Fruit fly (Drosophila melanogaster): Measurements from ENCODE around the gene Ts.

Ts gene

dm6 chr2L:2969438-2969837 lies at the start of gene Ts:
TSS of gene Ts (minus strand) at chr2L:2969638.
- TF ChIP-seq pan (optimal IDR thresholded peaks at IDR 0.05) (no peak), psq (optimal IDR thresholded peaks at IDR 0.05) (no peak), EcR (GFP tag; optimal IDR thresholded peaks at IDR 0.05) (no peak), Dll (optimal IDR thresholded peaks at IDR 0.05) (no peak), CG8478 (optimal IDR thresholded peaks at IDR 0.05) (no peak), usp (GFP tag; optimal IDR thresholded peaks at IDR 0.05) (no peak)

- TF ChIP-seq pan (optimal IDR thresholded peaks at IDR 0.05) (no peak), usp (GFP tag; optimal IDR thresholded peaks at IDR 0.05) (no peak), Dll (optimal IDR thresholded peaks at IDR 0.05) (no peak), EcR (GFP tag; optimal IDR thresholded peaks at IDR 0.05) (no peak), CG8478 (optimal IDR thresholded peaks at IDR 0.05) (no peak), psq (optimal IDR thresholded peaks at IDR 0.05) (no peak)
These were observed 48.8 kb upstream of the Ts start, which contains the start of the genes CG17224 and CG17264 for dm6 chr2L:3018212-3018611. TSS of gene CG17224 (minus strand) at chr2L:3018308. TSS of gene CG17264 (plus strand) at chr2L:3018508.

- TF ChIP-seq CG8478 (optimal IDR thresholded peaks at IDR 0.05) (no peak), usp (GFP tag; optimal IDR thresholded peaks at IDR 0.05) (no peak), Dll (optimal IDR thresholded peaks at IDR 0.05) (no peak), pan (optimal IDR thresholded peaks at IDR 0.05) (no peak), EcR (GFP tag; optimal IDR thresholded peaks at IDR 0.05) (no peak), psq (optimal IDR thresholded peaks at IDR 0.05) (no peak)
These were observed 43.3 kb upstream of the Ts start for dm6 chr2L:3012780-3013179.

dm6 chr2L:3011484-3011883 lies 42.0 kb upstream of the Ts start:
- no peak for TF ChIP-seq psq (optimal IDR thresholded peaks at IDR 0.05)
- no peak for TF ChIP-seq pan (optimal IDR thresholded peaks at IDR 0.05)
- TF ChIP-seq usp (GFP tag; optimal IDR thresholded peaks at IDR 0.05): no peak
- TF ChIP-seq EcR (GFP tag; optimal IDR thresholded peaks at IDR 0.05): no peak
- TF ChIP-seq Dll (optimal IDR thresholded peaks at IDR 0.05): no peak
- TF ChIP-seq CG8478 (optimal IDR thresholded peaks at IDR 0.05): no peak

dm6 chr2L:3009438-3009837 lies 40.0 kb upstream of the Ts start:
- TF ChIP-seq pan (optimal IDR thresholded peaks at IDR 0.05): no peak
- TF ChIP-seq CG8478 (optimal IDR thresholded peaks at IDR 0.05): no peak
- TF ChIP-seq Dll (optimal IDR thresholded peaks at IDR 0.05): no peak
- TF ChIP-seq EcR (GFP tag; optimal IDR thresholded peaks at IDR 0.05): no peak
- TF ChIP-seq psq (optimal IDR thresholded peaks at IDR 0.05): no peak
- no peak for TF ChIP-seq usp (GFP tag; optimal IDR thresholded peaks at IDR 0.05)

dm6 chr2L:3006925-3007426 lies 37.5 kb upstream of the Ts start:
- TF ChIP-seq usp (GFP tag; optimal IDR thresholded peaks at IDR 0.05) (no peak), CG8478 (optimal IDR thresholded peaks at IDR 0.05) (no peak), psq (optimal IDR thresholded peaks at IDR 0.05) (no peak), pan (optimal IDR thresholded peaks at IDR 0.05) (no peak), Dll (optimal IDR thresholded peaks at IDR 0.05) (no peak), EcR (GFP tag; optimal IDR thresholded peaks at IDR 0.05) (no peak)

- TF ChIP-seq usp (GFP tag; optimal IDR thresholded peaks at IDR 0.05) (no peak), psq (optimal IDR thresholded peaks at IDR 0.05) (no peak), CG8478 (optimal IDR thresholded peaks at IDR 0.05) (no peak), Dll (optimal IDR thresholded peaks at IDR 0.05) (no peak), EcR (GFP tag; optimal IDR thresholded peaks at IDR 0.05) (no peak), pan (optimal IDR thresholded peaks at IDR 0.05) (no peak)
These were observed 36.8 kb upstream of the Ts start for dm6 chr2L:3006194-3006593.

dm6 chr2L:3005483-3005882 lies 36.0 kb upstream of the Ts start:
- TF ChIP-seq Dll (optimal IDR thresholded peaks at IDR 0.05) (no peak), usp (GFP tag; optimal IDR thresholded peaks at IDR 0.05) (no peak), CG8478 (optimal IDR thresholded peaks at IDR 0.05) (no peak), pan (optimal IDR thresholded peaks at IDR 0.05) (no peak), psq (optimal IDR thresholded peaks at IDR 0.05) (no peak), EcR (GFP tag; optimal IDR thresholded peaks at IDR 0.05) (no peak)

- TF ChIP-seq psq (optimal IDR thresholded peaks at IDR 0.05) (no peak), EcR (GFP tag; optimal IDR thresholded peaks at IDR 0.05) (no peak), pan (optimal IDR thresholded peaks at IDR 0.05) (no peak)
These were observed 35.2 kb upstream of the Ts start for dm6 chr2L:3004601-3005000.

- TF ChIP-seq EcR (GFP tag; optimal IDR thresholded peaks at IDR 0.05): no peak
- no peak for TF ChIP-seq CG8478 (optimal IDR thresholded peaks at IDR 0.05)
- no peak for TF ChIP-seq usp (GFP tag; optimal IDR thresholded peaks at IDR 0.05)
- no peak for TF ChIP-seq Dll (optimal IDR thresholded peaks at IDR 0.05)
- TF ChIP-seq pan (optimal IDR thresholded peaks at IDR 0.05): no peak
These were observed 34.0 kb upstream of the Ts start for dm6 chr2L:3003399-3003798.

dm6 chr2L:3001953-3002352 lies 32.5 kb upstream of the Ts start:
- TF ChIP-seq CG8478 (optimal IDR thresholded peaks at IDR 0.05): no peak
- TF ChIP-seq psq (optimal IDR thresholded peaks at IDR 0.05): no peak
- TF ChIP-seq EcR (GFP tag; optimal IDR thresholded peaks at IDR 0.05): no peak
- no peak for TF ChIP-seq Dll (optimal IDR thresholded peaks at IDR 0.05)
- TF ChIP-seq pan (optimal IDR thresholded peaks at IDR 0.05): no peak
- TF ChIP-seq usp (GFP tag; optimal IDR thresholded peaks at IDR 0.05): no peak

- no peak for TF ChIP-seq Dll (optimal IDR thresholded peaks at IDR 0.05)
- TF ChIP-seq pan (optimal IDR thresholded peaks at IDR 0.05): no peak
- no peak for TF ChIP-seq psq (optimal IDR thresholded peaks at IDR 0.05)
- no peak for TF ChIP-seq EcR (GFP tag; optimal IDR thresholded peaks at IDR 0.05)
- no peak for TF ChIP-seq usp (GFP tag; optimal IDR thresholded peaks at IDR 0.05)
- no peak for TF ChIP-seq CG8478 (optimal IDR thresholded peaks at IDR 0.05)
These were observed 31.1 kb upstream of the Ts start for dm6 chr2L:3000517-3000934.

- TF ChIP-seq psq (optimal IDR thresholded peaks at IDR 0.05) (no peak), EcR (GFP tag; optimal IDR thresholded peaks at IDR 0.05) (no peak), usp (GFP tag; optimal IDR thresholded peaks at IDR 0.05) (no peak), Dll (optimal IDR thresholded peaks at IDR 0.05) (no peak), pan (optimal IDR thresholded peaks at IDR 0.05) (no peak), CG8478 (optimal IDR thresholded peaks at IDR 0.05) (no peak)
These were observed 30.2 kb upstream of the Ts start for dm6 chr2L:2999609-3000008.
